Worm (Caenorhabditis elegans): ENCODE results near the gene rga-9.

The rga-9 gene

ce11 chrII:15266487-15266886 is 1.5 kb upstream of the rga-9 start:
- TF ChIP-seq scrt-1 (GFP tag; IDR thresholded peaks at IDR 0.05) (no peak), hmbx-1 (tag; optimal IDR thresholded peaks at IDR 0.05) (no peak), ama-1 (optimal IDR thresholded peaks at IDR 0.05) (no peak), ets-7 (tag; optimal IDR thresholded peaks at IDR 0.05) (no peak), hnd-1 (tag; optimal IDR thresholded peaks at IDR 0.05) (no peak), flt-1 (GFP tag; IDR thresholded peaks at IDR 0.05) (no peak), pes-1 (GFP tag; IDR thresholded peaks at IDR 0.05) (no peak), aly-1 (tag; optimal IDR thresholded peaks at IDR 0.05) (no peak)

DNA sequence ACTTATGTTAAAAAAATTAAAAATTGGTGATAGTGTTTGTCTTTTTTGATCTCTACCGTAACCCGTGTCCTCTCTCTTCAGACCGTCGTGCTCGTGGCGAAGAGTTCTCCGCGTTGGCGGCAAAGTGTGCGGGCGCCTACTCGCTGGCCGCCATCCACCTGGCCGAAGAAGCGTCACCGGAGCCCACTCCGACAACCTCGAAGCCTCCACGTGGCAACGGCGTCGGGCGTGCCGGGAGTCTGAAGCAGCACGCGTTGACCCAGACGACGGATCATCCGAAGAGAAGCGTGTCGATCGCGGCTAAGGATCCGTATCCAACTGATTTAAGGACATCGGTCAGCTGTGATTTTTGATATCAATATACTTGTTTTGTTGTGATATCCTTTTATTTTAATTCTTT is 5.0 kb downstream of the rga-9 start:
- TF ChIP-seq ceh-13 (GFP tag; optimal IDR thresholded peaks at IDR 0.05) (no peak), B0310.2 (tag; optimal IDR thresholded peaks at IDR 0.05) (no peak)
